Worm (Caenorhabditis elegans): ENCODE results near the gene F17C11.6.

DNA sequence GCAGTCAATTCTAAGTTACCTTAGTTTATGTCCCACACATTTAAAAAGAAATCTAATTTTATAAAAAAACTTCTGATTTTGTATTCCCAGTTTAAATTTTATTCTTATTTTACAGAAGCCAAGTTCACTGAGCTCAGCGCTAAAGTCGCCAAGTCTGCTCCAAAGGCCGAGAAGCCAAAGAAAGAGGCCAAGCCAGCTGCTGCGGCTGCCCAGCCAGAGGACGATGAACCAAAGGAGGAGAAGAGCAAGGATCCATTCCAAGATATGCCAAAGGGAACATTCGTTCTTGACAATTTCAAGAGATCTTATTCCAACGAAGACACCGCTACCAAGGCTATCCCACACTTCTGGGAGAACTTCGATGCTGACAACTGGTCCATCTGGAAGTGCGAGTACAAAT, 12.0 kb downstream of the F17C11.6 start:
- TF ChIP-seq ztf-11 (tag; optimal IDR thresholded peaks at IDR 0.05) (no peak), aly-2 (tag; optimal IDR thresholded peaks at IDR 0.05) (no peak), mab-5 (tag; optimal IDR thresholded peaks at IDR 0.05) (no peak), lin-11 (tag; optimal IDR thresholded peaks at IDR 0.05) (no peak), zag-1 (tag; optimal IDR thresholded peaks at IDR 0.05) (no peak)
